Worm (Caenorhabditis elegans) whole organism, early embryonic: ENCODE results near the gene srg-57.

Source experiments
- B0310.2 ChIP-seq: sonication (generic microtip); optimal IDR thresholded peaks from 2 replicates; lab custom pipeline; 2016; ENCODE audit warnings: mild to moderate bottlenecking, missing genetic modification characterization, missing compliant biosample characterization
- F13C5.2 ChIP-seq: sonication (generic microtip); optimal IDR thresholded peaks from 2 replicates; lab custom pipeline; 2017; ENCODE audit warnings: mild to moderate bottlenecking, missing genetic modification characterization, inconsistent platforms, missing compliant biosample characterization
- aly-1 ChIP-seq: sonication (generic microtip); optimal IDR thresholded peaks from 2 replicates; lab custom pipeline; 2016; ENCODE audit warnings: missing genetic modification characterization, missing compliant biosample characterization
- ama-1 ChIP-seq: fragments of 150-350 bp; optimal IDR thresholded peaks from 2 replicates; lab custom pipeline; 2014
- ceh-13 ChIP-seq: fragments of 200-800 bp; sonication (Bioruptor generic); optimal IDR thresholded peaks from 2 replicates; lab custom pipeline; 2018; ENCODE audit warnings: mild to moderate bottlenecking, missing genetic modification characterization, missing compliant biosample characterization
- ceh-36 ChIP-seq: sonication (generic microtip); optimal IDR thresholded peaks from 2 replicates; lab custom pipeline; 2016; ENCODE audit warnings: missing genetic modification characterization, inconsistent platforms, missing compliant biosample characterization
- ets-7 ChIP-seq: sonication (generic microtip); optimal IDR thresholded peaks from 2 replicates; lab custom pipeline; 2016; ENCODE audit warnings: missing genotype, missing genetic modification characterization, missing compliant biosample characterization
- flt-1 ChIP-seq: fragments of 200-800 bp; sonication (Bioruptor generic); IDR thresholded peaks from 2 replicates; pipeline ENCODE4 v1.3.6; 2022; ENCODE audit warnings: missing genetic modification characterization, missing compliant biosample characterization
- hmbx-1 ChIP-seq: sonication (generic microtip); optimal IDR thresholded peaks from 2 replicates; lab custom pipeline; 2016; ENCODE audit warnings: mild to moderate bottlenecking, missing genetic modification characterization, missing compliant biosample characterization
- hmg-4 ChIP-seq: fragments of 200-800 bp; sonication (Bioruptor generic); optimal IDR thresholded peaks from 2 replicates; lab custom pipeline; 2018; ENCODE audit warnings: mild to moderate bottlenecking, missing genetic modification characterization, missing compliant biosample characterization
- hnd-1 ChIP-seq: sonication (generic microtip); optimal IDR thresholded peaks from 2 replicates; lab custom pipeline; 2016; ENCODE audit warnings: missing genetic modification characterization, missing compliant biosample characterization
- pes-1 ChIP-seq: fragments of 200-800 bp; sonication (Bioruptor generic); IDR thresholded peaks from 2 replicates; pipeline ENCODE4 v1.3.6; 2022; ENCODE audit warnings: missing genetic modification reagents, missing genetic modification characterization, missing compliant biosample characterization
- scrt-1 ChIP-seq: fragments of 200-800 bp; sonication (Bioruptor generic); IDR thresholded peaks from 2 replicates; pipeline ENCODE4 v1.3.6; 2022; ENCODE audit warnings: missing genetic modification characterization, missing compliant biosample characterization
- sea-1 ChIP-seq: fragments of 200-800 bp; sonication (Bioruptor generic); conservative IDR thresholded peaks from 2 replicates; pipeline ENCODE4 v1.3.6; 2022; ENCODE audit warnings: missing genetic modification characterization, missing compliant biosample characterization
- tbx-11 ChIP-seq: fragments of 200-800 bp; sonication (Bioruptor generic); IDR thresholded peaks from 2 replicates; pipeline ENCODE4 v1.3.6; 2022; ENCODE audit warnings: missing genetic modification characterization, missing compliant biosample characterization
- tbx-37 ChIP-seq: fragments of 200-800 bp; sonication (Bioruptor generic); conservative IDR thresholded peaks from 2 replicates; pipeline ENCODE4 v1.3.6; 2022; ENCODE audit warnings: missing genetic modification reagents, missing genetic modification characterization, missing compliant biosample characterization
- tra-4 ChIP-seq: sonication (generic microtip); optimal IDR thresholded peaks from 2 replicates; lab custom pipeline; 2017; ENCODE audit warnings: missing genetic modification characterization, missing compliant biosample characterization

The srg-57 gene

DNA sequence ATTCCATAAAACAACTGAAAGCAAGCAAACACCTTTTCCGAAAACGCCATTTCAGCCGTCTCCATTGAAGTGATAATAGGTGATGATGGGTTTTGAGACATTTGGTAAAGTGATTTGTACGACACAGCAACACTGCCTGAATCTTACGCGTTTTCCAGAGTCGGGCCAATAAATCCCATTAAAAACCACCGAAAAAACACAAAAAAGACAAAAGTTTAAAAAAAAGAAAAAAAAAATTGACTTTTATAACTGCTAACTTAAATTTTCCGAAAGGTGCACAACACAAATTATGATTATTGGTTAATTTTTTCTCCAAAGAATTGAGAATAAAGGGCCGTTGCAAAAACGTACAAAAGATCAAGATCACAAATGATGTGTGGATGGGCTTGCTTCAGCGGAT is at the start of gene srg-57:
srg-57 (minus strand) TSS at position 101 of the 400 bp plus-strand sequence.
- no peak for TF ChIP-seq tbx-11 (GFP tag; lab: Robert Waterston, UW)
- TF ChIP-seq ama-1 (lab: Kevin White, UChicago), result no peak
- no peak for TF ChIP-seq hmg-4 (GFP tag; lab: Kevin White, UChicago)
- no peak for TF ChIP-seq hmbx-1 (tag; lab: Kevin White, UChicago)
- no peak for TF ChIP-seq hnd-1 (tag; lab: Kevin White, UChicago)
- TF ChIP-seq scrt-1 (GFP tag; lab: Robert Waterston, UW), result no peak
- no peak for TF ChIP-seq F13C5.2 (tag; lab: Kevin White, UChicago)
- no peak for TF ChIP-seq ceh-36 (tag; lab: Kevin White, UChicago)
- TF ChIP-seq aly-1, result no peak
- TF ChIP-seq ets-7 (tag; lab: Kevin White, UChicago), result no peak
- TF ChIP-seq ceh-13, result no peak
- TF ChIP-seq sea-1, result no peak
- no peak for TF ChIP-seq tbx-37
- no peak for TF ChIP-seq tra-4
- TF ChIP-seq flt-1, result no peak
- TF ChIP-seq B0310.2 (tag; lab: Kevin White, UChicago), result no peak

DNA sequence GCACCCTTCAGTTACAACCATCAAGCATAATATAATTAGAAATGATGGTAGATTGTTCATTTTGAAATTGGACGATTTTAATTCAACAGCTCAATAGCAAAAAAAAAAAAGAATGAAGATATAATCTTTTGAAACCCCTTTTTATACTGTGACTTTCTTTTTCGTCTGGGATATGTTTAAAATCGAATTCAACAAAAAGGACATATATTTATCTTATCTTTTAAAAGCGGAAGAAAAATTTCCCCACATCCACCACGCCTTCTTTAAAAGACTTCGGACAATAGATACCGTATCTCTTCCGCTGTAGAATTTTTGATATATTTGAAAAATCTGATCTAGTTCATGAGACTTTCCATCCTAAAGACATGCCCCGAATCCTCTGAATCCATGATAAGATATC is 46.5 kb upstream of the srg-57 start, which contains the start of gene R05D8.11:
R05D8.11 (minus strand) TSS at position 101 of the 400 bp plus-strand sequence.
- TF ChIP-seq B0310.2 (tag; lab: Kevin White, UChicago) (no peak), ceh-13 (no peak), tbx-37 (no peak), ets-7 (tag; lab: Kevin White, UChicago) (no peak), tbx-11 (GFP tag; lab: Robert Waterston, UW) (no peak)

ce11 chrV:2774042-2774441 is 39.8 kb upstream of the srg-57 start, which contains the start of gene srj-18:
Gene srj-18 (plus strand): TSS chrV:2774342.
- TF ChIP-seq B0310.2 (tag; lab: Kevin White, UChicago) (no peak), sea-1 (no peak), scrt-1 (GFP tag; lab: Robert Waterston, UW) (no peak), pes-1 (no peak), ama-1 (lab: Kevin White, UChicago) (no peak), hnd-1 (tag; lab: Kevin White, UChicago) (no peak), tbx-11 (GFP tag; lab: Robert Waterston, UW) (no peak), ceh-36 (tag; lab: Kevin White, UChicago) (no peak), hmg-4 (GFP tag; lab: Kevin White, UChicago) (no peak)

- TF ChIP-seq tra-4 (no peak), tbx-37 (no peak), ceh-13 (no peak), scrt-1 (GFP tag; lab: Robert Waterston, UW) (no peak), ets-7 (tag; lab: Kevin White, UChicago) (no peak), flt-1 (no peak), hmg-4 (GFP tag; lab: Kevin White, UChicago) (no peak), aly-1 (no peak), hnd-1 (tag; lab: Kevin White, UChicago) (no peak), F13C5.2 (tag; lab: Kevin White, UChicago) (no peak), hmbx-1 (tag; lab: Kevin White, UChicago) (no peak), pes-1 (no peak), sea-1 (no peak), tbx-11 (GFP tag; lab: Robert Waterston, UW) (no peak)
These were observed 37.3 kb upstream of the srg-57 start, which contains the start of gene srh-56 for ce11 chrV:2771560-2771959. Gene srh-56 (plus strand): TSS chrV:2771860.

- TF ChIP-seq ets-7 (tag; lab: Kevin White, UChicago) (no peak), scrt-1 (GFP tag; lab: Robert Waterston, UW) (no peak), pes-1 (no peak)
These were observed 35.5 kb upstream of the srg-57 start, which contains the start of gene dhs-15 for ce11 chrV:2769754-2770153. Gene dhs-15 (minus strand): TSS chrV:2769854.

DNA sequence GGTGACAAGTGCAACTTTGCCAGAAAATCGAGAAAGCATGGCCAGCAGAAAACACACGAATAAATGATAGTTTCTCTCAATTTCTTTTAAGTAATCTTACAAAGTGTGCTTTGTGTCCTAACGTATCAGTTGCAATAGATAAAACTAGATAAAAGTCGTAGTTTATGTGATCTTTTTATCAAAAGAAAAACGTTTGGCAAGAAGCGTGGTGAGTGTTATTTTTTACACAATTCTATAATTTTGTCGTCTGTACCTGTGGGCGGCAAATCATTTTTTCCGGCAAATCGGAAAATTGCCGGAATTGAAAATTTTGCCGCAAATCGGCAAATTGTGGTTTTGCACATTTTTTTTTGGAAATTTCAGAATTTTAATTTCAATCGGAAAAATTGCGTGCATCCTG is 33.2 kb upstream of the srg-57 start, which contains the start of gene R05D8.9:
R05D8.9 (minus strand) TSS at position 101 of the 400 bp plus-strand sequence.
- no peak for TF ChIP-seq ama-1 (lab: Kevin White, UChicago)
- TF ChIP-seq aly-1, result no peak
- no peak for TF ChIP-seq tra-4
- no peak for TF ChIP-seq ceh-36 (tag; lab: Kevin White, UChicago)
- no peak for TF ChIP-seq F13C5.2 (tag; lab: Kevin White, UChicago)
- no peak for TF ChIP-seq B0310.2 (tag; lab: Kevin White, UChicago)
- no peak for TF ChIP-seq hnd-1 (tag; lab: Kevin White, UChicago)
- no peak for TF ChIP-seq flt-1
- no peak for TF ChIP-seq ets-7 (tag; lab: Kevin White, UChicago)
- no peak for TF ChIP-seq sea-1
- TF ChIP-seq pes-1, result no peak
- no peak for TF ChIP-seq tbx-37
- TF ChIP-seq tbx-11 (GFP tag; lab: Robert Waterston, UW), result no peak

DNA sequence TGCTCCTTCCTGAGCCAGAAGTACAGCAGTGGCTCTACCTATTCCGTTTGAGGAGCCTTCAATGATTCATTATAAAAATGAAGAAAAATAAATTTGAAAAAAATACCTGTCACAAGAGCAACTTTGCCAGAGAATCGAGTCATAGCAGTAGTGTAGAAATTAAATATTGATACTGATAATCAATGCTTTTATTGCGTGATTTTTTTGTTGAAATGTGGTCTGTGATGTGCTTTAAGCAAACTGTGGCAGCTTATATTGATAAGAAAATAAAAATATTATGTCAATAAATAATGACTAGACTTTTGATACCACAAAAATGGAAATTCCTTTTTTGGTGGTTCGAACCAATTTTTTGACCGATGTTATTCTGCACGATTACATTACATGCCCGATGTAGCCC is 30.8 kb upstream of the srg-57 start, which contains the start of gene dhs-14:
dhs-14 (minus strand) TSS at position 149 of the 400 bp plus-strand sequence.
- TF ChIP-seq F13C5.2 (tag; lab: Kevin White, UChicago) (no peak), hmg-4 (GFP tag; lab: Kevin White, UChicago) (no peak), ets-7 (tag; lab: Kevin White, UChicago) (no peak), aly-1 (no peak)

ce11 chrV:2763105-2763504 is 28.8 kb upstream of the srg-57 start, which contains the start of gene R05D8.7:
Gene R05D8.7 (minus strand): TSS chrV:2763208.
- no peak for TF ChIP-seq hnd-1 (tag; lab: Kevin White, UChicago)
- no peak for TF ChIP-seq ets-7 (tag; lab: Kevin White, UChicago)
- no peak for TF ChIP-seq tbx-11 (GFP tag; lab: Robert Waterston, UW)
- TF ChIP-seq ceh-36 (tag; lab: Kevin White, UChicago), result no peak
- no peak for TF ChIP-seq aly-1
- no peak for TF ChIP-seq B0310.2 (tag; lab: Kevin White, UChicago)
- TF ChIP-seq tra-4, result no peak
- no peak for TF ChIP-seq hmbx-1 (tag; lab: Kevin White, UChicago)
- no peak for TF ChIP-seq flt-1
- no peak for TF ChIP-seq F13C5.2 (tag; lab: Kevin White, UChicago)
- no peak for TF ChIP-seq tbx-37
- no peak for TF ChIP-seq scrt-1 (GFP tag; lab: Robert Waterston, UW)
- no peak for TF ChIP-seq pes-1
- TF ChIP-seq ama-1 (lab: Kevin White, UChicago), result no peak
- TF ChIP-seq hmg-4 (GFP tag; lab: Kevin White, UChicago), result no peak
- TF ChIP-seq sea-1, result no peak
- no peak for TF ChIP-seq ceh-13
